Fruit fly (Drosophila melanogaster) whole organism, prepupa: ENCODE measurements around the gene PGAP1.
A peak's percentile ranks its signal among the peaks of the same experiment; 100 is the strongest.

Experiments
- CG10631 ChIP-seq: fragments of 200-800 bp; sonication (Bioruptor generic); optimal IDR thresholded peaks from 2 replicates; lab custom pipeline; 2016; ENCODE audit warnings: missing biosample characterization, missing genetic modification characterization
- CG11294 ChIP-seq: fragments of 200-800 bp; sonication (Bioruptor generic); IDR thresholded peaks from 2 replicates; pipeline ENCODE4 v1.3.6; 2022; ENCODE audit warnings: missing biosample characterization, missing genetic modification characterization
- CG11762 ChIP-seq: fragments of 200-800 bp; sonication (Bioruptor generic); optimal IDR thresholded peaks from 3 replicates; lab custom pipeline; 2016; ENCODE audit warnings: missing biosample characterization, missing genetic modification characterization; ENCODE audit not compliant: insufficient read depth
- CG15336 ChIP-seq: fragments of 200-800 bp; sonication (Bioruptor generic); IDR thresholded peaks from 2 replicates; pipeline ENCODE4 v1.3.6; 2022; ENCODE audit warnings: missing biosample characterization, missing genetic modification characterization
- CG1621 ChIP-seq: fragments of 200-800 bp; sonication (Bioruptor generic); optimal IDR thresholded peaks from 3 replicates; lab custom pipeline; 2018; ENCODE audit warnings: missing biosample characterization, mild to moderate bottlenecking, missing genetic modification characterization
- CG16779 ChIP-seq: fragments of 200-800 bp; sonication (Bioruptor generic); optimal IDR thresholded peaks from 3 replicates; lab custom pipeline; 2017; ENCODE audit warnings: missing biosample characterization, mild to moderate bottlenecking, missing genetic modification characterization
- CG31627 ChIP-seq: fragments of 200-800 bp; sonication (Bioruptor generic); optimal IDR thresholded peaks from 3 replicates; lab custom pipeline; 2016; ENCODE audit warnings: missing biosample characterization, missing genetic modification characterization
- CG32006 ChIP-seq: fragments of 200-800 bp; sonication (Bioruptor generic); optimal IDR thresholded peaks from 3 replicates; lab custom pipeline; 2017; ENCODE audit warnings: missing biosample characterization, mild to moderate bottlenecking, missing genetic modification characterization
- CG34406 ChIP-seq: fragments of 200-800 bp; sonication (Bioruptor generic); optimal IDR thresholded peaks from 3 replicates; lab custom pipeline; 2016; ENCODE audit warnings: missing biosample characterization, missing genetic modification characterization
- CG3919 ChIP-seq: fragments of 200-800 bp; sonication (Bioruptor generic); optimal IDR thresholded peaks from 3 replicates; lab custom pipeline; 2016; ENCODE audit warnings: missing biosample characterization, missing genetic modification characterization
- CG4318 ChIP-seq: fragments of 200-800 bp; sonication (Bioruptor generic); optimal IDR thresholded peaks from 3 replicates; lab custom pipeline; 2017; ENCODE audit warnings: missing biosample characterization, mild to moderate bottlenecking, missing genetic modification characterization
- CG6163 ChIP-seq: fragments of 200-800 bp; sonication (Bioruptor generic); IDR thresholded peaks from 3 replicates; pipeline ENCODE4 v1.3.6; 2022; ENCODE audit warnings: missing biosample characterization, missing genetic modification characterization
- CG6276 ChIP-seq: fragments of 200-800 bp; sonication (Bioruptor generic); optimal IDR thresholded peaks from 2 replicates; lab custom pipeline; 2017; ENCODE audit warnings: missing biosample characterization, mild to moderate bottlenecking, missing genetic modification characterization
- CG6792 ChIP-seq: fragments of 200-800 bp; sonication (Bioruptor generic); optimal IDR thresholded peaks from 3 replicates; lab custom pipeline; 2016; ENCODE audit warnings: missing biosample characterization, missing genetic modification characterization
- CG6808 ChIP-seq: fragments of 200-800 bp; sonication (Bioruptor generic); optimal IDR thresholded peaks from 3 replicates; lab custom pipeline; 2017; ENCODE audit warnings: missing biosample characterization, missing genetic modification characterization, mild to moderate bottlenecking, moderate library complexity, missing genetic modification reagents
- CG6854 ChIP-seq: fragments of 200-800 bp; sonication (Bioruptor generic); optimal IDR thresholded peaks from 2 replicates; lab custom pipeline; 2017; ENCODE audit warnings: missing biosample characterization, mild to moderate bottlenecking, missing genetic modification characterization
- CG7368 ChIP-seq: fragments of 200-800 bp; sonication (Bioruptor generic); optimal IDR thresholded peaks from 3 replicates; lab custom pipeline; 2016; ENCODE audit warnings: missing biosample characterization, missing genetic modification characterization
- CG8119 ChIP-seq: fragments of 200-800 bp; sonication (Bioruptor generic); IDR thresholded peaks from 3 replicates; pipeline ENCODE4 v1.3.6; 2022; ENCODE audit warnings: missing biosample characterization, missing genetic modification characterization
- CG8319 ChIP-seq: fragments of 200-800 bp; sonication (Bioruptor generic); optimal IDR thresholded peaks from 3 replicates; lab custom pipeline; 2016; ENCODE audit warnings: missing biosample characterization, missing genetic modification characterization
- Eip75B ChIP-seq: fragments of 200-800 bp; sonication (Bioruptor generic); optimal IDR thresholded peaks from 3 replicates; lab custom pipeline; 2016; ENCODE audit warnings: missing biosample characterization, missing genetic modification characterization
- Eip78C ChIP-seq: fragments of 200-800 bp; sonication (Bioruptor generic); peaks from one replicate; lab custom pipeline; 2016; ENCODE audit warnings: missing biosample characterization, missing genetic modification characterization
- Eip93F ChIP-seq: fragments of 200-800 bp; sonication (Bioruptor generic); optimal IDR thresholded peaks from 2 replicates; lab custom pipeline; 2016; ENCODE audit warnings: missing biosample characterization, mild to moderate bottlenecking, missing genetic modification characterization
- Ets21C ChIP-seq: fragments of 200-800 bp; sonication (Bioruptor generic); optimal IDR thresholded peaks from 3 replicates; lab custom pipeline; 2016; ENCODE audit warnings: missing biosample characterization, missing genetic modification characterization
- Gug ChIP-seq: fragments of 200-800 bp; sonication (Bioruptor generic); IDR thresholded peaks from 2 replicates; pipeline ENCODE4 v1.3.6; 2022; ENCODE audit warnings: missing biosample characterization, missing genetic modification characterization
- Hr38 ChIP-seq: sonication (Bioruptor generic); optimal IDR thresholded peaks from 2 replicates; lab custom pipeline; 2016; ENCODE audit warnings: missing biosample characterization, missing genetic modification characterization
- Hr39 ChIP-seq: fragments of 200-800 bp; sonication (Bioruptor generic); optimal IDR thresholded peaks from 2 replicates; lab custom pipeline; 2016; ENCODE audit warnings: missing biosample characterization, missing genetic modification characterization
- Hr4 ChIP-seq: fragments of 200-800 bp; sonication (Bioruptor generic); optimal IDR thresholded peaks from 3 replicates; lab custom pipeline; 2016; ENCODE audit warnings: missing biosample characterization, missing genetic modification characterization
- Met ChIP-seq: fragments of 200-800 bp; sonication (Bioruptor generic); optimal IDR thresholded peaks from 3 replicates; lab custom pipeline; 2016; ENCODE audit warnings: missing biosample characterization, missing genetic modification characterization
- Sox102F ChIP-seq: fragments of 200-800 bp; sonication (Bioruptor generic); optimal IDR thresholded peaks from 2 replicates; lab custom pipeline; 2016; ENCODE audit warnings: missing biosample characterization, mild to moderate bottlenecking, missing genetic modification characterization
- Sox15 ChIP-seq: fragments of 200-800 bp; sonication (Bioruptor generic); optimal IDR thresholded peaks from 3 replicates; lab custom pipeline; 2016; ENCODE audit warnings: missing biosample characterization, missing genetic modification characterization
- achi ChIP-seq: fragments of 200-800 bp; sonication (Bioruptor generic); optimal IDR thresholded peaks from 3 replicates; lab custom pipeline; 2016; ENCODE audit warnings: missing biosample characterization, missing genetic modification characterization
- acj6 ChIP-seq: fragments of 200-800 bp; sonication (Bioruptor generic); optimal IDR thresholded peaks from 3 replicates; lab custom pipeline; 2016; ENCODE audit warnings: missing biosample characterization, missing genetic modification characterization
- cyc ChIP-seq: fragments of 200-800 bp; sonication (Bioruptor generic); optimal IDR thresholded peaks from 3 replicates; lab custom pipeline; 2016; ENCODE audit warnings: missing biosample characterization, missing genetic modification characterization
- dac ChIP-seq: fragments of 200-800 bp; sonication (Bioruptor generic); optimal IDR thresholded peaks from 2 replicates; lab custom pipeline; 2017; ENCODE audit warnings: missing biosample characterization, mild to moderate bottlenecking, missing genetic modification characterization
- dsx ChIP-seq: fragments of 200-800 bp; optimal IDR thresholded peaks from 3 replicates; lab custom pipeline; 2019; ENCODE audit warnings: missing biosample characterization, mild to moderate bottlenecking, missing genetic modification characterization, moderate library complexity; ENCODE audit not compliant: poor library complexity, severe bottlenecking
- eg ChIP-seq: fragments of 200-800 bp; sonication (Bioruptor generic); IDR thresholded peaks from 3 replicates; pipeline ENCODE4 v1.3.6; 2022; ENCODE audit warnings: missing biosample characterization, missing genetic modification characterization
- esn ChIP-seq: fragments of 200-800 bp; sonication (Bioruptor generic); optimal IDR thresholded peaks from 2 replicates; lab custom pipeline; 2016; ENCODE audit warnings: missing biosample characterization, mild to moderate bottlenecking, missing genetic modification characterization, moderate library complexity
- fd59A ChIP-seq: fragments of 200-800 bp; sonication (Bioruptor generic); optimal IDR thresholded peaks from 2 replicates; lab custom pipeline; 2017; ENCODE audit warnings: missing biosample characterization, mild to moderate bottlenecking, missing genetic modification characterization, missing genetic modification reagents
- fd85E ChIP-seq: fragments of 200-800 bp; sonication (Bioruptor generic); optimal IDR thresholded peaks from 3 replicates; lab custom pipeline; 2016; ENCODE audit warnings: missing biosample characterization, missing genetic modification characterization
- fkh ChIP-seq: fragments of 200-800 bp; sonication (Bioruptor generic); optimal IDR thresholded peaks from 3 replicates; lab custom pipeline; 2017; ENCODE audit warnings: missing biosample characterization, mild to moderate bottlenecking, missing genetic modification characterization, moderate library complexity
- lz ChIP-seq: fragments of 200-800 bp; sonication (Bioruptor generic); optimal IDR thresholded peaks from 3 replicates; lab custom pipeline; 2016; ENCODE audit warnings: missing biosample characterization, missing genetic modification characterization
- net ChIP-seq: fragments of 200-800 bp; sonication (Bioruptor generic); optimal IDR thresholded peaks from 3 replicates; lab custom pipeline; 2016; ENCODE audit warnings: missing biosample characterization, missing genetic modification characterization
- svp ChIP-seq: fragments of 200-800 bp; sonication (Bioruptor generic); peaks from one replicate; lab custom pipeline; 2016; ENCODE audit warnings: missing biosample characterization, missing genetic modification characterization
- topi ChIP-seq: fragments of 200-800 bp; sonication (Bioruptor generic); optimal IDR thresholded peaks from 3 replicates; lab custom pipeline; 2016; ENCODE audit warnings: missing biosample characterization, missing genetic modification characterization
- vri ChIP-seq: fragments of 200-800 bp; sonication (Bioruptor generic); optimal IDR thresholded peaks from 3 replicates; lab custom pipeline; 2016; ENCODE audit warnings: missing biosample characterization, mild to moderate bottlenecking, missing genetic modification characterization

Gene PGAP1

DNA sequence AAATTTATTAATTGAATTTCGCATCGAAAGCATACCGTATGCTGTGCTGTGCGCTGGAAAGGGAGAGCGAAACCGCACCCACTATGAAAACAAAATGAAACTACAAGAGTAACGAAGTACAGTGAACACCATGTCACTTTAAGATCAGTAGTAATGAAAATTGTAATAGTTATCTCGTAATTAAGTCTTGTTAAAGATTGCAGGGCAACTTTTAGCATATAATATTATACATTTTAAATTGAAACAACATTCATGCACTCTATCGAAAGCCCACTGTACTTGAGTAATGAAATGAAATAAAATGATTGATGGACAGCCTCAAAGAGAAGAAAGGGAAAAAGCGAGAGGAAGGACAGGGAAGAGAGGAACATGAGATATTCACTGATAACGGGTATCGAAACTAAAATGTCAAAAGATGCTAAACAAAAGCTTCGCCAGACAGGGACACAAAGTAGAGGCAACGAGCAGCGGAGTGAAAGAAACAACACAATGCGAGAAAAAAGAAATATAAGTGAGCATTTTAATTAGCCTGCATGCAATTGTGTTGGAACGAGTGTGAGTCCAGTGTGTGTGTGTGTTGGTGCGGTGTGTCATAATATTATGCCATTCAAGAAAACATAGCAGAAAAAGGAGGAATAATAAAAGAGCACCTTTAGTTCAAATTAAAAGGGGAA, 46.1 kb upstream of the PGAP1 start (continued):
- TF ChIP-seq Hr39 (peak; percentile 93), dac (GFP tag; lab: Kevin White, UChicago) (peak; percentile 67), Eip93F (GFP tag; lab: Kevin White, UChicago) (peak; percentile 74), topi (peak; percentile 89), eg (GFP tag; lab: Robert Waterston, UW) (peak; percentile 93), achi (GFP tag; lab: Kevin White, UChicago) (peak; percentile 89), CG31627 (GFP tag; lab: Kevin White, UChicago) (peak; percentile 94), esn (GFP tag; lab: Kevin White, UChicago) (peak; percentile 95), CG8119 (GFP tag; lab: Robert Waterston, UW) (peak; percentile 88), CG3919 (GFP tag; lab: Kevin White, UChicago) (peak; percentile 84), fd85E (peak; percentile 49), Eip75B (GFP tag; lab: Kevin White, UChicago) (peak; percentile 93), CG16779 (tag; lab: Kevin White, UChicago) (peak; percentile 71), Sox15 (GFP tag; lab: Kevin White, UChicago) (peak; percentile 91), Hr4 (peak; percentile 92), CG6163 (GFP tag; lab: Robert Waterston, UW) (peak; percentile 95), CG8319 (peak; percentile 65), CG1621 (tag; lab: Kevin White, UChicago) (peak; percentile 87), cyc (peak; percentile 79), Met (peak; percentile 95), CG15336 (peak; percentile 89), CG7368 (GFP tag; lab: Kevin White, UChicago) (peak; percentile 81)
- TF ChIP-seq, all 60 proteins: peak for 58

DNA sequence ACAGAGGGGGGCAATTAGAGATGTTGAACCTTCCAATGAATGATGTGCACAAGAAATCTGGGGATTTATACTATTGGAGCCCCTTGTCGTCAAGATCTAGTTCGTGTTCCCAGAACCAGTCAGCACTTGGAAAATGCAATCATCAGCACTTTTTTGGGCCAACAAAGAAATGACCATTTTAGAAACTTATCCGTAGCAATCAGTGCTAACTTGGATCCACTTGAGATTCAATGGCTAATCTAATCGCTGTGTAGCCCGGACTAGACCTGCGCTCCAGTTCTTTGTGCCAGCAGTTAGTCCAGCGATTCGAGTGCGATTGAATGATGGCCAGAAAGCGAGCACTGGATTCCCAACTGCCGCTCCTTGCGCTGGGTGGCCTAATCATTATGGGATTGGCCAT, 43.2 kb upstream of the PGAP1 start, which contains the start of gene CG15773:
Gene CG15773 (plus strand): TSS at position 301 of the 400 bp plus-strand sequence.
- TF ChIP-seq achi (GFP tag; lab: Kevin White, UChicago) (no peak), Hr39 (no peak), CG11294 (GFP tag; lab: Robert Waterston, UW) (no peak), vri (GFP tag; lab: Kevin White, UChicago) (no peak), Hr4 (no peak), fd85E (no peak), Eip75B (GFP tag; lab: Kevin White, UChicago) (no peak), dsx (GFP tag; lab: Kevin White, UChicago) (no peak)

DNA sequence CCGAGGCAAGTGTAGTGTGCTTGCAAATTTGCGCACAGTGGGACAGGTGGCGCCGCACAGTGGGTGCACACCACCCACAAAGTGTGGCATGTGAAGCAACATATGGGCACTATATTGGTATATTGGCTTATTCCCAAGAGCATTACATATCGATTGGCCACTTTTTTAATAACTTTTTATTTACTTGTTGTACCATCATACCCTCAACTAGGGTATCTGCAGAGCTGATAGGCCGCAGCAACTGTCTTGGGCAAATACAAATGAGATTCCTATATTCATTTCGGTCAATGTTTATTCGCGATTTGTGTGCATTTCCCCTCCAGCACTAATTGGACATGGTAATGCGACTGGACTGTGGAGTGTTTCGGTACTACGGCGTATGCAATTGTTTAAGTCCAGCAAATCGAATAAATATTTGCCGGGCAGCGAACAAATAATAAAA, 35.5 kb upstream of the PGAP1 start:
- peak; percentile 88 for TF ChIP-seq acj6
- TF ChIP-seq Eip75B (GFP tag; lab: Kevin White, UChicago): peak; percentile 87
- TF ChIP-seq CG10631: peak; percentile 87
- peak; percentile 51 for TF ChIP-seq Sox102F (GFP tag; lab: Kevin White, UChicago)
- peak; percentile 69 for TF ChIP-seq CG6808 (GFP tag; lab: Kevin White, UChicago)
- peak; percentile 89 for TF ChIP-seq CG4318 (GFP tag; lab: Kevin White, UChicago)
- peak; percentile 87 for TF ChIP-seq CG6276 (GFP tag; lab: Kevin White, UChicago)
- TF ChIP-seq esn (GFP tag; lab: Kevin White, UChicago): peak; percentile 76
- peak; percentile 94 for TF ChIP-seq eg (GFP tag; lab: Robert Waterston, UW)
- no peak for TF ChIP-seq Eip93F (GFP tag; lab: Kevin White, UChicago)
- TF ChIP-seq CG32006 (GFP tag; lab: Kevin White, UChicago): peak; percentile 94
- TF ChIP-seq svp (GFP tag; lab: Kevin White, UChicago): peak; percentile 86
- peak; percentile 58 for TF ChIP-seq dsx (GFP tag; lab: Kevin White, UChicago)
- TF ChIP-seq CG8119 (GFP tag; lab: Robert Waterston, UW): peak; percentile 89
- peak; percentile 87 for TF ChIP-seq achi (GFP tag; lab: Kevin White, UChicago)
- no peak for TF ChIP-seq CG6854 (GFP tag; lab: Kevin White, UChicago)
- TF ChIP-seq Hr38: peak; percentile 28
- TF ChIP-seq CG11762 (GFP tag; lab: Kevin White, UChicago): peak; percentile 80
- peak; percentile 75 for TF ChIP-seq CG34406 (GFP tag; lab: Kevin White, UChicago)
- peak; percentile 88 for TF ChIP-seq net
- peak; percentile 96 for TF ChIP-seq Eip78C (GFP tag; lab: Kevin White, UChicago)
- TF ChIP-seq lz: peak; percentile 77
- TF ChIP-seq fd59A (GFP tag; lab: Kevin White, UChicago): peak; percentile 76
- peak; percentile 81 for TF ChIP-seq CG6792 (GFP tag; lab: Kevin White, UChicago)
- peak; percentile 88 for TF ChIP-seq Gug (GFP tag; lab: Robert Waterston, UW)
- peak; percentile 35 for TF ChIP-seq CG16779 (tag; lab: Kevin White, UChicago)
- TF ChIP-seq cyc: peak; percentile 73
- TF ChIP-seq fkh (GFP tag; lab: Kevin White, UChicago): peak; percentile 83
- TF ChIP-seq CG15336: peak; percentile 88
- TF ChIP-seq Hr39: peak; percentile 76
- peak; percentile 46 for TF ChIP-seq Ets21C (GFP tag; lab: Kevin White, UChicago)
- TF ChIP-seq CG6163 (GFP tag; lab: Robert Waterston, UW): peak; percentile 93
- TF ChIP-seq CG3919 (GFP tag; lab: Kevin White, UChicago): peak; percentile 89
